Worm (Caenorhabditis elegans): ENCODE results near the gene pept-2.

- TF ChIP-seq ces-1 (GFP tag; optimal IDR thresholded peaks at IDR 0.05) (no peak), nhr-2 (tag; optimal IDR thresholded peaks at IDR 0.05) (no peak), nhr-76 (tag; optimal IDR thresholded peaks at IDR 0.05) (no peak), mep-1 (tag; optimal IDR thresholded peaks at IDR 0.05) (no peak), lsy-2 (tag; optimal IDR thresholded peaks at IDR 0.05) (no peak), lin-13 (tag; optimal IDR thresholded peaks at IDR 0.05) (no peak), nhr-12 (tag; optimal IDR thresholded peaks at IDR 0.05) (no peak), snpc-4 (tag; optimal IDR thresholded peaks at IDR 0.05) (no peak), blmp-1 (tag; optimal IDR thresholded peaks at IDR 0.05) (no peak)
Observed at ce11 chrIV:10811388-10811787, 20.9 kb downstream of the pept-2 start.
